Worm (Caenorhabditis elegans) whole organism, mixed stage, embryonic: ENCODE data around the gene pqn-37.

Experiments used
- M03D4.4 ChIP-seq: sonication (generic microtip); optimal IDR thresholded peaks from 2 replicates; lab custom pipeline; 2017; ENCODE audit warnings: mild to moderate bottlenecking, missing genetic modification characterization, missing compliant biosample characterization
- bed-3 ChIP-seq: fragments of 200-800 bp; sonication (Bioruptor generic); optimal IDR thresholded peaks from 3 replicates; lab custom pipeline; 2018; ENCODE audit warnings: mild to moderate bottlenecking, missing genetic modification characterization, moderate library complexity, missing compliant biosample characterization
- blmp-1 ChIP-seq: fragments of 150-350 bp; optimal IDR thresholded peaks from 2 replicates; lab custom pipeline; 2014; ENCODE audit warnings: missing biosample characterization, missing genetic modification characterization
- ceh-39 ChIP-seq: fragments of 150-350 bp; optimal IDR thresholded peaks from 2 replicates; lab custom pipeline; 2014; ENCODE audit warnings: missing biosample characterization, missing genetic modification characterization
- ceh-43 ChIP-seq: fragments of 200-800 bp; sonication (Bioruptor generic); optimal IDR thresholded peaks from 2 replicates; lab custom pipeline; 2018; ENCODE audit warnings: mild to moderate bottlenecking, missing genetic modification characterization, moderate library complexity, missing compliant biosample characterization
- ceh-83 ChIP-seq: fragments of 200-800 bp; sonication (Bioruptor generic); optimal IDR thresholded peaks from 2 replicates; lab custom pipeline; 2018; ENCODE audit warnings: mild to moderate bottlenecking, missing genetic modification characterization, missing compliant biosample characterization
- ces-1 ChIP-seq: fragments of 150-350 bp; optimal IDR thresholded peaks from 2 replicates; lab custom pipeline; 2014; ENCODE audit warnings: missing biosample characterization, missing genetic modification reagents, missing genetic modification characterization
- cnd-1 ChIP-seq: fragments of 200-800 bp; sonication (Bioruptor generic); optimal IDR thresholded peaks from 2 replicates; lab custom pipeline; 2018; ENCODE audit warnings: mild to moderate bottlenecking, missing genetic modification characterization, missing compliant biosample characterization
- drap-1 ChIP-seq: fragments of 200-800 bp; sonication (Bioruptor generic); optimal IDR thresholded peaks from 3 replicates; lab custom pipeline; 2018; ENCODE audit warnings: mild to moderate bottlenecking, missing genetic modification characterization, missing compliant biosample characterization
- elt-3 ChIP-seq: fragments of 150-350 bp; optimal IDR thresholded peaks from 2 replicates; lab custom pipeline; 2014; ENCODE audit warnings: missing biosample characterization, missing genetic modification characterization
- flh-1 ChIP-seq: fragments of 200-800 bp; sonication (Bioruptor generic); optimal IDR thresholded peaks from 2 replicates; lab custom pipeline; 2018; ENCODE audit warnings: mild to moderate bottlenecking, missing genetic modification characterization, moderate library complexity, missing compliant biosample characterization
- ham-2 ChIP-seq: fragments of 200-800 bp; sonication (Bioruptor generic); optimal IDR thresholded peaks from 2 replicates; lab custom pipeline; 2018; ENCODE audit warnings: mild to moderate bottlenecking, missing genetic modification characterization, missing compliant biosample characterization
- hlh-1 ChIP-seq: fragments of 150-350 bp; optimal IDR thresholded peaks from 2 replicates; lab custom pipeline; 2014; ENCODE audit warnings: missing biosample characterization, missing genetic modification reagents, missing genetic modification characterization
- lin-13 ChIP-seq: fragments of 150-350 bp; optimal IDR thresholded peaks from 2 replicates; lab custom pipeline; 2014; ENCODE audit warnings: missing biosample characterization, missing genetic modification characterization
- lin-32 ChIP-seq: fragments of 200-800 bp; sonication (Bioruptor generic); optimal IDR thresholded peaks from 2 replicates; lab custom pipeline; 2018; ENCODE audit warnings: mild to moderate bottlenecking, missing genetic modification characterization, missing compliant biosample characterization
- lsy-2 ChIP-seq: fragments of 150-350 bp; optimal IDR thresholded peaks from 2 replicates; lab custom pipeline; 2014; ENCODE audit warnings: missing biosample characterization, missing genetic modification characterization
- mab-5 ChIP-seq: fragments of 150-350 bp; optimal IDR thresholded peaks from 2 replicates; lab custom pipeline; 2014; ENCODE audit warnings: missing biosample characterization, missing genetic modification characterization
- mls-2 ChIP-seq: sonication (generic microtip); optimal IDR thresholded peaks from 2 replicates; lab custom pipeline; 2016; ENCODE audit warnings: mild to moderate bottlenecking, missing genetic modification characterization, moderate library complexity, missing compliant biosample characterization
- nhr-12 ChIP-seq: fragments of 150-350 bp; optimal IDR thresholded peaks from 2 replicates; lab custom pipeline; 2014; ENCODE audit warnings: missing biosample characterization, missing genetic modification characterization
- nhr-2 ChIP-seq: fragments of 150-350 bp; optimal IDR thresholded peaks from 2 replicates; lab custom pipeline; 2014; ENCODE audit warnings: missing biosample characterization, missing genetic modification characterization
- nhr-28 ChIP-seq: fragments of 150-350 bp; optimal IDR thresholded peaks from 2 replicates; lab custom pipeline; 2014; ENCODE audit warnings: missing biosample characterization, missing genetic modification characterization
- nhr-76 ChIP-seq: sonication (generic microtip); optimal IDR thresholded peaks from 2 replicates; lab custom pipeline; 2017; ENCODE audit warnings: missing biosample characterization, missing genetic modification characterization
- pha-4 ChIP-seq: fragments of 150-350 bp; optimal IDR thresholded peaks from 2 replicates; lab custom pipeline; 2018; ENCODE audit warnings: missing biosample characterization, missing genetic modification reagents, missing genetic modification characterization
- sem-2 ChIP-seq: fragments of 200-800 bp; sonication (Bioruptor generic); optimal IDR thresholded peaks from 2 replicates; lab custom pipeline; 2018; ENCODE audit warnings: mild to moderate bottlenecking, missing genetic modification characterization, missing compliant biosample characterization
- tbx-8 ChIP-seq: fragments of 200-800 bp; sonication (Bioruptor generic); optimal IDR thresholded peaks from 2 replicates; lab custom pipeline; 2018; ENCODE audit warnings: mild to moderate bottlenecking, missing genetic modification characterization, moderate library complexity, missing compliant biosample characterization
- unc-120 ChIP-seq: sonication (generic microtip); optimal IDR thresholded peaks from 2 replicates; lab custom pipeline; 2017; ENCODE audit warnings: missing genetic modification characterization, missing compliant biosample characterization; ENCODE audit not compliant: poor library complexity, severe bottlenecking
- unc-39 ChIP-seq: fragments of 150-350 bp; optimal IDR thresholded peaks from 2 replicates; lab custom pipeline; 2014; ENCODE audit warnings: missing biosample characterization, missing genetic modification characterization
- unc-62 ChIP-seq: fragments of 150-350 bp; optimal IDR thresholded peaks from 2 replicates; lab custom pipeline; 2014; ENCODE audit warnings: missing biosample characterization, missing genetic modification reagents, missing genetic modification characterization
- ztf-11 ChIP-seq: fragments of 150-350 bp; optimal IDR thresholded peaks from 2 replicates; lab custom pipeline; 2014; ENCODE audit warnings: missing biosample characterization, missing genetic modification characterization

The pqn-37 gene

ce11 chrX:3258842-3259241, 8.5 kb upstream of the pqn-37 start, which contains the start of gene lbp-1:
lbp-1 (plus strand) TSS chrX:3259142.
- TF ChIP-seq nhr-76 (tag; lab: Kevin White, UChicago) (no peak), nhr-2 (tag; lab: Kevin White, UChicago) (no peak), lin-32 (GFP tag; lab: Kevin White, UChicago) (no peak), nhr-12 (tag; lab: Kevin White, UChicago) (peak; percentile 47), flh-1 (GFP tag; lab: Kevin White, UChicago) (no peak), hlh-1 (tag; lab: Kevin White, UChicago) (peak; percentile 13), mab-5 (tag; lab: Kevin White, UChicago) (no peak), elt-3 (tag; lab: Kevin White, UChicago) (no peak), drap-1 (GFP tag; lab: Kevin White, UChicago) (no peak), unc-120 (tag; lab: Kevin White, UChicago) (no peak), nhr-28 (tag; lab: Kevin White, UChicago) (no peak), blmp-1 (tag; lab: Kevin White, UChicago) (no peak), ceh-39 (tag; lab: Kevin White, UChicago) (no peak), mls-2 (tag; lab: Kevin White, UChicago) (no peak), M03D4.4 (tag; lab: Kevin White, UChicago) (no peak), ztf-11 (tag; lab: Kevin White, UChicago) (no peak), ham-2 (GFP tag; lab: Kevin White, UChicago) (peak; percentile 6), tbx-8 (GFP tag; lab: Kevin White, UChicago) (no peak)

DNA sequence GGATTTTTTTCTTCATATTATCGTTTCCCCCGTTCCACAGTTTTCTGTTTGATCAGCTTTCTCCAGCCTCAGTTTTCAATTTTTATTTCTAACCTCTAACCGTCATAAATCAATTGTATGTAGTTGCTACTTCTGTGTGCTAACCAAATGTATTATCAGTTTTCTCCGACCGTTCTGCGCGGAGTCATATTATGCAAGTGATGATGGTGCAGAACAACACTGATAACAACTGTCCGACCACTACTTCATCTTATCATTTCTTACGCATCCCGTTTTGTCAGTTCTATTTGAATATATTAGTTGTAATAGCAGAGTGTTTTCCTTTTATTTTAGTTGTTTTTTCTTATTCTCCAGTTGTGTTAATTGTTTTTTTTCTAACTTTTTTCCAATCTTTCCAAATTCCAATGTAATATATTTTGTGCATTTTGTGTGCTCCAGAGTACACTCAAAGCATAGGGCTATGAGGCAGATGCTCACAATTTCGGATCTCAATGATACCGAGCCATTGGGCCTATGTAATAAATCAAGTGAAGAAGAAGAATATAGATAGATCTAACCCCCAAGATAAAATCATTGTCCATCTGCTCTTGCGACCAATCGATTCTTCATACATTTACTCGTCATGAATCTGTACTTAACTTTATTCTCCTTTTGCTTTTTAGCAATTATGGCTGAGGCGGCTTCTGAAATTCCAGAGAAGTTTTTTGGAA, 6.6 kb upstream of the pqn-37 start, which contains the start of gene lbp-3:
TSS of gene lbp-3 (plus strand) at position 589 of the 710 bp plus-strand sequence.
- TF ChIP-seq drap-1 (GFP tag; lab: Kevin White, UChicago) (no peak), unc-62 (GFP tag; lab: Kevin White, UChicago) (no peak)

- TF ChIP-seq nhr-2 (tag; lab: Kevin White, UChicago) (no peak), ceh-43 (GFP tag; lab: Kevin White, UChicago) (no peak), unc-39 (tag; lab: Kevin White, UChicago) (no peak), lsy-2 (no peak), mls-2 (tag; lab: Kevin White, UChicago) (no peak), cnd-1 (tag; lab: Kevin White, UChicago) (no peak), pha-4 (tag; lab: Kevin White, UChicago) (no peak), lin-13 (tag; lab: Kevin White, UChicago) (no peak), ceh-83 (GFP tag; lab: Kevin White, UChicago) (no peak), mab-5 (tag; lab: Kevin White, UChicago) (no peak)
These were observed 2.2 kb upstream of the pqn-37 start, which contains the start of gene tba-9 for ce11 chrX:3252500-3252899. tba-9 (plus strand) TSS chrX:3252800.

- TF ChIP-seq flh-1 (GFP tag; lab: Kevin White, UChicago) (no peak), sem-2 (no peak), ceh-83 (GFP tag; lab: Kevin White, UChicago) (no peak), pha-4 (tag; lab: Kevin White, UChicago) (no peak), lsy-2 (no peak), mab-5 (tag; lab: Kevin White, UChicago) (no peak), unc-39 (tag; lab: Kevin White, UChicago) (no peak), blmp-1 (tag; lab: Kevin White, UChicago) (no peak)
These were observed 2.6 kb downstream of the pqn-37 start for ce11 chrX:3247768-3248167.

DNA sequence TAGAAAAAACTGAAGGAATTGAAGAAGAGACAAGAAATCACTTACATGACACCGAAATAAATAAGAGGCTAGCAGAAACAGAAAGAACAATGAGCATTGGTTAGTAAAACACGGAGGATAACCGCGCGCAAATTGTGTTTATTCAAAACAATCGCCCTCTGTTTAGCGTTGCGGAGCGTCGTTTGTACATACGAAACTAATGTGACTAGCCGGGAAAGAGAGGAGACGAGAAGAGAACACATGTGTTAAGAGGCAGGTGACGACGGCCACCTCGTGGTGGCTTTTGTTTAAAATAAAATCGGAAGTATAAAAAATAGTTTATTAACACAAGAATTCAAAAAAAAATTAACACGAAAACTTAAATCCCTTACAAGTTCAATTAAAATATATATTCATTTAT, 4.5 kb downstream of the pqn-37 start, which contains the start of gene F40F4.7:
TSS of gene F40F4.7 (minus strand) at position 122 of the 400 bp plus-strand sequence.
- TF ChIP-seq unc-120 (tag; lab: Kevin White, UChicago): no peak
- TF ChIP-seq nhr-2 (tag; lab: Kevin White, UChicago): no peak
- no peak for TF ChIP-seq drap-1 (GFP tag; lab: Kevin White, UChicago)
- peak; percentile 61 for TF ChIP-seq pha-4 (tag; lab: Kevin White, UChicago)
- TF ChIP-seq lin-13 (tag; lab: Kevin White, UChicago): peak; percentile 39
- no peak for TF ChIP-seq lsy-2
- no peak for TF ChIP-seq bed-3 (GFP tag; lab: Kevin White, UChicago)
- TF ChIP-seq flh-1 (GFP tag; lab: Kevin White, UChicago): no peak
- no peak for TF ChIP-seq blmp-1 (tag; lab: Kevin White, UChicago)
- TF ChIP-seq ces-1 (GFP tag; lab: Kevin White, UChicago): no peak
- TF ChIP-seq hlh-1 (tag; lab: Kevin White, UChicago): peak; percentile 99
